5 worm cellular contexts compared by ENCODE assay signal in genomic region chrIII:12453315-12453714, ce11.
TF ChIP-seq lines count a peak whose summit lies in the region.

ani-1 (minus strand) TSS chrIII:12453375.

TF ChIP-seq in whole organism, L1 larva, 84 proteins besides CTCF, POLR2A, EP300 and RAD21 (continued from another document and continues in another):
- TF ChIP-seq ceh-8 (GFP tag; optimal IDR thresholded peaks at IDR 0.05; lab: Kevin White, UChicago) (peak; percentile 45), unc-86 (tag; optimal IDR thresholded peaks at IDR 0.05; lab: Kevin White, UChicago) (peak; percentile 70), pax-3 (tag; optimal IDR thresholded peaks at IDR 0.05; lab: Kevin White, UChicago) (no peak), nhr-84 (tag; optimal IDR thresholded peaks at IDR 0.05; lab: Kevin White, UChicago) (no peak), egl-13 (tag; optimal IDR thresholded peaks at IDR 0.05; lab: Kevin White, UChicago) (no peak), xbp-1 (tag; optimal IDR thresholded peaks at IDR 0.05; lab: Kevin White, UChicago) (peak; percentile 66), nhr-19 (GFP tag; conservative IDR thresholded peaks at IDR 0.05; lab: Robert Waterston, UW) (peak; percentile 65), lin-15B (tag; optimal IDR thresholded peaks at IDR 0.05; lab: Kevin White, UChicago) (peak; percentile 65), Y116A8C.19 (tag; optimal IDR thresholded peaks at IDR 0.05; lab: Kevin White, UChicago; ENCODE audit: borderline replicate concordance) (no peak), ztf-4 (tag; optimal IDR thresholded peaks at IDR 0.05; lab: Kevin White, UChicago) (peak; percentile 20), fkh-10 (GFP tag; optimal IDR thresholded peaks at IDR 0.05; lab: Kevin White, UChicago) (no peak), vab-15 (tag; optimal IDR thresholded peaks at IDR 0.05; lab: Kevin White, UChicago) (no peak), mab-9 (GFP tag; IDR thresholded peaks at IDR 0.05; lab: Robert Waterston, UW) (no peak), elt-3 (tag; optimal IDR thresholded peaks at IDR 0.05; lab: Kevin White, UChicago) (peak in 1 of 6 experiments; percentile 42), snu-23 (GFP tag; optimal IDR thresholded peaks at IDR 0.05; lab: Kevin White, UChicago) (peak; percentile 71), nhr-237 (tag; optimal IDR thresholded peaks at IDR 0.05; lab: Kevin White, UChicago) (no peak), snpc-4 (tag; optimal IDR thresholded peaks at IDR 0.05; lab: Kevin White, UChicago) (no peak), F16B12.6 (tag; optimal IDR thresholded peaks at IDR 0.05; lab: Kevin White, UChicago) (peak; percentile 54), skn-1 (tag; optimal IDR thresholded peaks at IDR 0.05; lab: Kevin White, UChicago) (peak; percentile 61), tbx-2 (tag; optimal IDR thresholded peaks at IDR 0.05; lab: Kevin White, UChicago) (peak; percentile 68), lin-14 (GFP tag; optimal IDR thresholded peaks at IDR 0.05; lab: Kevin White, UChicago) (peak; percentile 70), unc-130 (tag; optimal IDR thresholded peaks at IDR 0.05; lab: Kevin White, UChicago) (peak; percentile 75), ces-1 (GFP tag; optimal IDR thresholded peaks at IDR 0.05; lab: Kevin White, UChicago) (no peak), sox-4 (tag; optimal IDR thresholded peaks at IDR 0.05; lab: Kevin White, UChicago) (no peak), nhr-76 (tag; optimal IDR thresholded peaks at IDR 0.05; lab: Kevin White, UChicago) (no peak), ceh-88 (GFP tag; IDR thresholded peaks at IDR 0.05; lab: Robert Waterston, UW) (peak; percentile 34; the same call in 1 of the 2 replicates), tlp-1 (tag; optimal IDR thresholded peaks at IDR 0.05; lab: Kevin White, UChicago) (no peak)

TF ChIP-seq in whole organism, L2 larva, 48 proteins besides CTCF, POLR2A, EP300 and RAD21 (continued from another document):
- TF ChIP-seq ztf-4 (tag; optimal IDR thresholded peaks at IDR 0.05; lab: Kevin White, UChicago) (no peak), nhr-25 (tag; optimal IDR thresholded peaks at IDR 0.05; lab: Kevin White, UChicago) (peak; percentile 67), Y55F3AM.14 (GFP tag; optimal IDR thresholded peaks at IDR 0.05; lab: Kevin White, UChicago) (no peak), sma-3 (GFP tag; optimal IDR thresholded peaks at IDR 0.05; lab: Kevin White, UChicago) (peak; percentile 75), blmp-1 (tag; optimal IDR thresholded peaks at IDR 0.05; lab: Kevin White, UChicago; ENCODE audit: insufficient read depth) (peak; percentile 50), crh-2 (tag; optimal IDR thresholded peaks at IDR 0.05; lab: Kevin White, UChicago) (peak; percentile 53)

TF ChIP-seq in whole organism, L3 larva, 47 proteins besides CTCF, POLR2A, EP300 and RAD21 (continued from another document):
- TF ChIP-seq nhr-23 (tag; optimal IDR thresholded peaks at IDR 0.05; lab: Kevin White, UChicago) (peak; percentile 70), nhr-43 (tag; optimal IDR thresholded peaks at IDR 0.05; lab: Kevin White, UChicago; ENCODE audit: poor library complexity, severe bottlenecking) (peak; percentile 31)

TF ChIP-seq in whole organism, L4 larva, 104 proteins besides CTCF, POLR2A, EP300 and RAD21 (continued from another document):
- TF ChIP-seq tra-1 (GFP tag; IDR thresholded peaks at IDR 0.05; lab: Robert Waterston, UW) (no peak), ctbp-1 (GFP tag; IDR thresholded peaks at IDR 0.05; lab: Robert Waterston, UW) (no peak), ceh-62 (tag; optimal IDR thresholded peaks at IDR 0.05; lab: Kevin White, UChicago) (no peak), mep-1 (tag; optimal IDR thresholded peaks at IDR 0.05; lab: Kevin White, UChicago) (peak; percentile 69), F44E2.7 (GFP tag; IDR thresholded peaks at IDR 0.05; lab: Robert Waterston, UW) (no peak), ceh-44 (GFP tag; IDR thresholded peaks at IDR 0.05; lab: Robert Waterston, UW) (no peak), Y48G9A.11 (GFP tag; IDR thresholded peaks at IDR 0.05; lab: Robert Waterston, UW) (no peak), nhr-48 (tag; optimal IDR thresholded peaks at IDR 0.05; lab: Kevin White, UChicago) (no peak), unc-39 (tag; optimal IDR thresholded peaks at IDR 0.05; lab: Kevin White, UChicago) (no peak), lin-15B (tag; optimal IDR thresholded peaks at IDR 0.05; lab: Kevin White, UChicago) (no peak), nhr-111 (GFP tag; optimal IDR thresholded peaks at IDR 0.05; lab: Kevin White, UChicago) (no peak), ceh-32 (tag; optimal IDR thresholded peaks at IDR 0.05; lab: Kevin White, UChicago; ENCODE audit: poor library complexity) (no peak), nhr-25 (tag; optimal IDR thresholded peaks at IDR 0.05; lab: Kevin White, UChicago; ENCODE audit: borderline replicate concordance, insufficient read depth) (peak; percentile 9), nhr-77 (tag; optimal IDR thresholded peaks at IDR 0.05; lab: Kevin White, UChicago) (no peak), nhr-42 (GFP tag; IDR thresholded peaks at IDR 0.05; lab: Robert Waterston, UW) (no peak), lsy-2 (tag; optimal IDR thresholded peaks at IDR 0.05; lab: Kevin White, UChicago) (peak in 1 of 2 experiments; percentile 86), zip-2 (tag; optimal IDR thresholded peaks at IDR 0.05; lab: Kevin White, UChicago) (no peak), snpc-4 (tag; optimal IDR thresholded peaks at IDR 0.05; lab: Kevin White, UChicago) (no peak), mxl-3 (GFP tag; optimal IDR thresholded peaks at IDR 0.05; lab: Kevin White, UChicago) (no peak), hif-1 (tag; optimal IDR thresholded peaks at IDR 0.05; lab: Kevin White, UChicago) (peak in 1 of 2 experiments; percentile 33), Y5F2A.4 (GFP tag; optimal IDR thresholded peaks at IDR 0.05; lab: Kevin White, UChicago) (no peak), ceh-82 (tag; optimal IDR thresholded peaks at IDR 0.05; lab: Kevin White, UChicago) (no peak), lin-13 (GFP tag; optimal IDR thresholded peaks at IDR 0.05; lab: Kevin White, UChicago) (peak; percentile 40), ztf-11 (tag; optimal IDR thresholded peaks at IDR 0.05; lab: Kevin White, UChicago) (no peak), unc-62 (GFP tag; optimal IDR thresholded peaks at IDR 0.05 in 1 of 2; lab: Kevin White, UChicago) (no peak), unc-62 (tag; optimal IDR thresholded peaks at IDR 0.05; lab: Kevin White, UChicago) (no peak), gei-8 (GFP tag; optimal IDR thresholded peaks at IDR 0.05; lab: Kevin White, UChicago) (no peak), T26A8.4 (GFP tag; IDR thresholded peaks at IDR 0.05; lab: Robert Waterston, UW) (0 out of 2 replicates have a peak, but pooled peaks have one; percentile 18), lin-39 (tag; optimal IDR thresholded peaks at IDR 0.05; lab: Kevin White, UChicago) (no peak), R02D3.7 (tag; optimal IDR thresholded peaks at IDR 0.05; lab: Kevin White, UChicago) (no peak), rbr-2 (tag; optimal IDR thresholded peaks at IDR 0.05; lab: Kevin White, UChicago) (peak; percentile 36), nhr-102 (tag; optimal IDR thresholded peaks at IDR 0.05; lab: Kevin White, UChicago) (peak; percentile 14), saeg-2 (GFP tag; IDR thresholded peaks at IDR 0.05; lab: Robert Waterston, UW) (no peak), aly-2 (tag; optimal IDR thresholded peaks at IDR 0.05; lab: Kevin White, UChicago) (no peak), zfp-2 (tag; optimal IDR thresholded peaks at IDR 0.05; lab: Kevin White, UChicago) (no peak), nhr-28 (tag; optimal IDR thresholded peaks at IDR 0.05; lab: Kevin White, UChicago) (no peak), ces-1 (GFP tag; optimal IDR thresholded peaks at IDR 0.05; lab: Kevin White, UChicago) (no peak), egl-27 (tag; optimal IDR thresholded peaks at IDR 0.05; lab: Kevin White, UChicago) (no peak), vab-7 (GFP tag; IDR thresholded peaks at IDR 0.05; lab: Robert Waterston, UW) (no peak), lin-1 (GFP tag; IDR thresholded peaks at IDR 0.05; lab: Robert Waterston, UW) (no peak), ceh-20 (GFP tag; IDR thresholded peaks at IDR 0.05; lab: Robert Waterston, UW) (no peak), unc-130 (GFP tag; optimal IDR thresholded peaks at IDR 0.05; lab: Kevin White, UChicago) (peak; percentile 86), lim-7 (GFP tag; IDR thresholded peaks at IDR 0.05; lab: Robert Waterston, UW) (no peak), lin-29 (GFP tag; IDR thresholded peaks at IDR 0.05; lab: Robert Waterston, UW) (no peak), nhr-10 (tag; optimal IDR thresholded peaks at IDR 0.05; lab: Kevin White, UChicago) (no peak)

TF ChIP-seq in whole organism, young adult, 124 proteins besides CTCF, POLR2A, EP300 and RAD21 (continued from another document and continues in another):
- TF ChIP-seq ceh-91 (GFP tag; IDR thresholded peaks at IDR 0.05; lab: Robert Waterston, UW): peak; percentile 85
- no peak for TF ChIP-seq mel-28 (tag; optimal IDR thresholded peaks at IDR 0.05; lab: Kevin White, UChicago; ENCODE audit: borderline replicate concordance)
- TF ChIP-seq F57A8.1 (GFP tag; optimal IDR thresholded peaks at IDR 0.05; lab: Kevin White, UChicago): no peak
- TF ChIP-seq dpff-1 (tag; optimal IDR thresholded peaks at IDR 0.05; lab: Kevin White, UChicago): no peak
- TF ChIP-seq Y95B8A.8 (GFP tag; IDR thresholded peaks at IDR 0.05; lab: Robert Waterston, UW): peak; percentile 73; the same call in 1 of the 2 replicates
- no peak for TF ChIP-seq ztf-25 (GFP tag; IDR thresholded peaks at IDR 0.05; lab: Robert Waterston, UW)
- TF ChIP-seq ama-1 (optimal IDR thresholded peaks at IDR 0.05; lab: Kevin White, UChicago): no peak
- TF ChIP-seq ama-1 (GFP tag; optimal IDR thresholded peaks at IDR 0.05; lab: Kevin White, UChicago): no peak
- TF ChIP-seq Y67H2A.10 (GFP tag; conservative IDR thresholded peaks at IDR 0.05; lab: Robert Waterston, UW): 0 out of 2 replicates have a peak, but pooled peaks have one; percentile 32
- TF ChIP-seq T26A5.8 (tag; optimal IDR thresholded peaks at IDR 0.05; lab: Kevin White, UChicago): no peak
- TF ChIP-seq efl-1 (GFP tag; optimal IDR thresholded peaks at IDR 0.05; lab: Kevin White, UChicago): peak; percentile 91
- 0 out of 2 replicates have a peak, but pooled peaks have one; percentile 42 for TF ChIP-seq Y53F4B.3 (GFP tag; IDR thresholded peaks at IDR 0.05; lab: Robert Waterston, UW)
- no peak for TF ChIP-seq die-1 (tag; optimal IDR thresholded peaks at IDR 0.05; lab: Kevin White, UChicago)
- TF ChIP-seq C06A6.2 (GFP tag; conservative IDR thresholded peaks at IDR 0.05; lab: Robert Waterston, UW): peak; percentile 32; the same call in 1 of the 2 replicates
- no peak for TF ChIP-seq let-526 (GFP tag; IDR thresholded peaks at IDR 0.05; lab: Robert Waterston, UW)
- TF ChIP-seq F33H1.4 (GFP tag; IDR thresholded peaks at IDR 0.05; lab: Robert Waterston, UW): peak; percentile 94
- peak; percentile 38 for TF ChIP-seq athp-1 (tag; optimal IDR thresholded peaks at IDR 0.05; lab: Kevin White, UChicago)
- no peak for TF ChIP-seq tbx-9 (tag; optimal IDR thresholded peaks at IDR 0.05; lab: Kevin White, UChicago; ENCODE audit: borderline replicate concordance)
- TF ChIP-seq F37B4.10 (GFP tag; IDR thresholded peaks at IDR 0.05; lab: Robert Waterston, UW): no peak
- no peak for TF ChIP-seq akir-1 (GFP tag; optimal IDR thresholded peaks at IDR 0.05; lab: Kevin White, UChicago)
- TF ChIP-seq lin-54 (GFP tag; optimal IDR thresholded peaks at IDR 0.05; lab: Kevin White, UChicago): peak; percentile 89
- TF ChIP-seq ztf-3 (GFP tag; optimal IDR thresholded peaks at IDR 0.05; lab: Kevin White, UChicago): no peak
- 0 out of 2 replicates have a peak, but pooled peaks have one; percentile 10 for TF ChIP-seq attf-6 (GFP tag; IDR thresholded peaks at IDR 0.05; lab: Robert Waterston, UW)
- peak; percentile 83 for TF ChIP-seq mcd-1 (GFP tag; IDR thresholded peaks at IDR 0.05; lab: Robert Waterston, UW)
- peak; percentile 47 for TF ChIP-seq unc-130 (GFP tag; optimal IDR thresholded peaks at IDR 0.05; lab: Kevin White, UChicago)
- TF ChIP-seq madf-3 (GFP tag; IDR thresholded peaks at IDR 0.05; lab: Robert Waterston, UW): peak; percentile 89
- TF ChIP-seq F39B2.1 (GFP tag; IDR thresholded peaks at IDR 0.05; lab: Robert Waterston, UW): no peak
- TF ChIP-seq hmg-20 (GFP tag; IDR thresholded peaks at IDR 0.05; lab: Robert Waterston, UW): no peak
- no peak for TF ChIP-seq Y56A3A.18 (GFP tag; IDR thresholded peaks at IDR 0.05; lab: Robert Waterston, UW)
- no peak for TF ChIP-seq somi-1 (GFP tag; optimal IDR thresholded peaks at IDR 0.05; lab: Kevin White, UChicago)
- peak; percentile 14 for TF ChIP-seq K12H6.12 (tag; optimal IDR thresholded peaks at IDR 0.05; lab: Kevin White, UChicago)
- TF ChIP-seq nhr-179 (tag; optimal IDR thresholded peaks at IDR 0.05; lab: Kevin White, UChicago): no peak
- peak; percentile 56 for TF ChIP-seq snpc-1.1 (tag; optimal IDR thresholded peaks at IDR 0.05; lab: Kevin White, UChicago; ENCODE audit: insufficient read depth)
- no peak for TF ChIP-seq B0035.1 (tag; optimal IDR thresholded peaks at IDR 0.05; lab: Kevin White, UChicago)
- TF ChIP-seq let-607 (tag; optimal IDR thresholded peaks at IDR 0.05; lab: Kevin White, UChicago): no peak
- no peak; the same call in 1 of the 2 replicates for TF ChIP-seq Y79H2A.3 (GFP tag; conservative IDR thresholded peaks at IDR 0.05; lab: Robert Waterston, UW)
- 0 out of 2 replicates have a peak, but pooled peaks have one; percentile 48 for TF ChIP-seq pbrm-1 (GFP tag; IDR thresholded peaks at IDR 0.05; lab: Robert Waterston, UW)
- no peak for TF ChIP-seq egl-18 (GFP tag; IDR thresholded peaks at IDR 0.05; lab: Robert Waterston, UW)
- TF ChIP-seq cebp-2 (GFP tag; IDR thresholded peaks at IDR 0.05; lab: Robert Waterston, UW): no peak
- no peak for TF ChIP-seq nhr-80 (tag; optimal IDR thresholded peaks at IDR 0.05; lab: Kevin White, UChicago)
- TF ChIP-seq ztf-22 (GFP tag; optimal IDR thresholded peaks at IDR 0.05; lab: Kevin White, UChicago): no peak
- no peak for TF ChIP-seq ceh-40 (GFP tag; IDR thresholded peaks at IDR 0.05; lab: Robert Waterston, UW)
- TF ChIP-seq rec-8 (tag; optimal IDR thresholded peaks at IDR 0.05; lab: Kevin White, UChicago): no peak
- TF ChIP-seq sea-2 (GFP tag; IDR thresholded peaks at IDR 0.05; lab: Robert Waterston, UW): no peak
- TF ChIP-seq hmg-1.2 (GFP tag; IDR thresholded peaks at IDR 0.05; lab: Robert Waterston, UW): peak; percentile 97
- TF ChIP-seq snpc-1.3 (tag; optimal IDR thresholded peaks at IDR 0.05; lab: Kevin White, UChicago; ENCODE audit: insufficient read depth): peak; percentile 68
- TF ChIP-seq dpl-1 (GFP tag; optimal IDR thresholded peaks at IDR 0.05; lab: Kevin White, UChicago): peak; percentile 87
- peak; percentile 57 for TF ChIP-seq lin-40 (tag; optimal IDR thresholded peaks at IDR 0.05; lab: Kevin White, UChicago)
- no peak for TF ChIP-seq ets-4 (GFP tag; optimal IDR thresholded peaks at IDR 0.05; lab: Kevin White, UChicago)
- no peak for TF ChIP-seq cebp-1 (GFP tag; IDR thresholded peaks at IDR 0.05; lab: Robert Waterston, UW)
- peak; percentile 68 for TF ChIP-seq cebp-1 (tag; optimal IDR thresholded peaks at IDR 0.05; lab: Kevin White, UChicago)
- TF ChIP-seq B0336.3 (GFP tag; IDR thresholded peaks at IDR 0.05; lab: Robert Waterston, UW): peak; percentile 62
- TF ChIP-seq lin-26 (GFP tag; IDR thresholded peaks at IDR 0.05; lab: Robert Waterston, UW): 0 out of 2 replicates have a peak, but pooled peaks have one; percentile 8
- no peak for TF ChIP-seq F55B11.4 (tag; optimal IDR thresholded peaks at IDR 0.05; lab: Kevin White, UChicago; ENCODE audit: borderline replicate concordance, insufficient read depth)
- TF ChIP-seq nhr-120 (GFP tag; IDR thresholded peaks at IDR 0.05; lab: Robert Waterston, UW): no peak
- no peak for TF ChIP-seq him-1 (tag; optimal IDR thresholded peaks at IDR 0.05; lab: Kevin White, UChicago)
- TF ChIP-seq lir-1 (GFP tag; conservative IDR thresholded peaks at IDR 0.05; lab: Robert Waterston, UW): no peak; the same call in 1 of the 2 replicates
- TF ChIP-seq B0019.2 (GFP tag; conservative IDR thresholded peaks at IDR 0.05; lab: Robert Waterston, UW): peak; percentile 80
- peak; percentile 59; the same call in 1 of the 2 replicates for TF ChIP-seq C17E4.6 (GFP tag; IDR thresholded peaks at IDR 0.05; lab: Robert Waterston, UW)
- TF ChIP-seq lsl-1 (GFP tag; optimal IDR thresholded peaks at IDR 0.05; lab: Kevin White, UChicago): peak; percentile 82
- no peak for TF ChIP-seq fkh-3 (tag; optimal IDR thresholded peaks at IDR 0.05; lab: Kevin White, UChicago)
- TF ChIP-seq sdz-38 (tag; optimal IDR thresholded peaks at IDR 0.05; lab: Kevin White, UChicago): no peak
